Worm (Caenorhabditis elegans) whole organism, L1 larva: ENCODE data around the gene F14D7.18.
"Not testable (repeated sequence)": the region's sequence is repeated elsewhere in the genome, so short reads cannot be mapped to it uniquely, and the experiment has no call there.

Experiments used
- C34B4.2 ChIP-seq: sonication (generic microtip); optimal IDR thresholded peaks from 2 replicates; lab custom pipeline; 2017; ENCODE audit warnings: mild to moderate bottlenecking, missing genetic modification characterization, missing compliant biosample characterization
- F16B12.6 ChIP-seq: fragments of 150-350 bp; optimal IDR thresholded peaks from 2 replicates; lab custom pipeline; 2014; ENCODE audit warnings: missing biosample characterization, missing genetic modification characterization
- aha-1 ChIP-seq: fragments of 150-350 bp; optimal IDR thresholded peaks from 2 replicates; lab custom pipeline; 2014; ENCODE audit warnings: missing biosample characterization, missing genetic modification characterization
- aly-2 ChIP-seq: fragments of 150-350 bp; optimal IDR thresholded peaks from 2 replicates; lab custom pipeline; 2014; ENCODE audit warnings: missing biosample characterization, missing genetic modification characterization
- ama-1 ChIP-seq: fragments of 150-350 bp; optimal IDR thresholded peaks from 2 replicates; lab custom pipeline; 2014
- ceh-63 ChIP-seq: fragments of 200-800 bp; sonication (Bioruptor generic); optimal IDR thresholded peaks from 2 replicates; lab custom pipeline; 2018; ENCODE audit warnings: mild to moderate bottlenecking, missing genetic modification characterization, missing compliant biosample characterization
- ceh-8 ChIP-seq: fragments of 200-800 bp; sonication (Bioruptor generic); optimal IDR thresholded peaks from 2 replicates; lab custom pipeline; 2018; ENCODE audit warnings: mild to moderate bottlenecking, missing genetic modification characterization, moderate library complexity, missing compliant biosample characterization
- ceh-82 ChIP-seq, 3 experiments: fragments of 150-350 bp in 1 of 3; sonication (generic microtip) in 2 of 3; optimal IDR thresholded peaks; 2 replicates each; lab custom pipeline; 2014 to 2017; ENCODE audit warnings: missing biosample characterization in 3 of 3, missing genetic modification characterization in 3 of 3
- ces-1 ChIP-seq: fragments of 150-350 bp; optimal IDR thresholded peaks from 2 replicates; lab custom pipeline; 2014; ENCODE audit warnings: missing biosample characterization, missing genetic modification reagents, missing genetic modification characterization
- efl-3 ChIP-seq: fragments of 200-800 bp; sonication (Bioruptor generic); optimal IDR thresholded peaks from 2 replicates; lab custom pipeline; 2018; ENCODE audit warnings: mild to moderate bottlenecking, missing genetic modification characterization, missing compliant biosample characterization
- egl-13 ChIP-seq: sonication (generic microtip); optimal IDR thresholded peaks from 2 replicates; lab custom pipeline; 2016; ENCODE audit warnings: missing genotype, missing genetic modification reagents, missing genetic modification characterization, missing compliant biosample characterization
- egl-27 ChIP-seq, 2 experiments: fragments of 150-350 bp in 1 of 2; sonication (generic microtip); optimal IDR thresholded peaks; 3 replicates each; lab custom pipeline; 2017 to 2018; ENCODE audit warnings: missing biosample characterization in 2 of 2, missing genetic modification characterization in 2 of 2, missing genetic modification reagents in 2 of 2
- elt-2 ChIP-seq: sonication (generic microtip); optimal IDR thresholded peaks from 2 replicates; lab custom pipeline; 2016; ENCODE audit warnings: missing genetic modification characterization, mild to moderate bottlenecking, inconsistent platforms, missing compliant biosample characterization, missing genetic modification reagents
- elt-3 ChIP-seq, 6 experiments: fragments of 150-350 bp in 1 of 6; sonication (generic microtip); optimal IDR thresholded peaks; 2 replicates each; lab custom pipeline; 2017 to 2018; ENCODE audit warnings: missing biosample characterization in 6 of 6, missing genetic modification characterization in 6 of 6, inconsistent platforms in 1 of 6
- fkh-8 ChIP-seq: sonication (generic microtip); optimal IDR thresholded peaks from 2 replicates; lab custom pipeline; 2016; ENCODE audit warnings: mild to moderate bottlenecking, missing genetic modification characterization, missing compliant biosample characterization
- fos-1 ChIP-seq: fragments of 150-350 bp; optimal IDR thresholded peaks from 2 replicates; lab custom pipeline; 2014; ENCODE audit warnings: missing biosample characterization, missing genetic modification characterization
- grh-1 ChIP-seq: fragments of 200-800 bp; sonication (Bioruptor generic); IDR thresholded peaks from 2 replicates; pipeline ENCODE4 v1.3.6; 2022; ENCODE audit warnings: missing genetic modification reagents, missing genetic modification characterization, missing compliant biosample characterization
- hpl-2 ChIP-seq: fragments of 150-350 bp; optimal IDR thresholded peaks from 2 replicates; lab custom pipeline; 2014; ENCODE audit warnings: missing biosample characterization, missing genetic modification reagents, missing genetic modification characterization
- isw-1 ChIP-seq: fragments of 200-800 bp; sonication (Bioruptor generic); IDR thresholded peaks from 2 replicates; pipeline ENCODE4 v1.3.6; 2022; ENCODE audit warnings: missing genetic modification characterization, missing compliant biosample characterization
- lin-15B ChIP-seq: fragments of 150-350 bp; sonication (generic microtip); optimal IDR thresholded peaks from 3 replicates; lab custom pipeline; 2014; ENCODE audit warnings: missing biosample characterization, missing genetic modification characterization
- lin-39 ChIP-seq: fragments of 150-350 bp; optimal IDR thresholded peaks from 2 replicates; lab custom pipeline; 2014; ENCODE audit warnings: missing biosample characterization, missing genetic modification reagents, missing genetic modification characterization
- mdl-1 ChIP-seq, 2 experiments: fragments of 150-350 bp; optimal IDR thresholded peaks; 2 replicates each; lab custom pipeline; 2014 to 2017; ENCODE audit warnings: missing biosample characterization in 2 of 2, missing genetic modification characterization in 2 of 2, inconsistent platforms in 1 of 2
- mep-1 ChIP-seq: fragments of 150-350 bp; optimal IDR thresholded peaks from 2 replicates; lab custom pipeline; 2014; ENCODE audit warnings: missing biosample characterization, missing genetic modification characterization
- nhr-12 ChIP-seq: sonication (generic microtip); optimal IDR thresholded peaks from 2 replicates; lab custom pipeline; 2017; ENCODE audit warnings: missing biosample characterization, missing genetic modification characterization
- nhr-20 ChIP-seq: sonication (generic microtip); optimal IDR thresholded peaks from 2 replicates; lab custom pipeline; 2016; ENCODE audit warnings: mild to moderate bottlenecking, missing genetic modification characterization, missing compliant biosample characterization
- nhr-237 ChIP-seq: fragments of 150-350 bp; optimal IDR thresholded peaks from 2 replicates; lab custom pipeline; 2014; ENCODE audit warnings: missing biosample characterization, missing genetic modification characterization
- nhr-28 ChIP-seq: fragments of 150-350 bp; optimal IDR thresholded peaks from 2 replicates; lab custom pipeline; 2014; ENCODE audit warnings: missing biosample characterization, missing genetic modification characterization
- nhr-47 ChIP-seq: sonication (generic microtip); optimal IDR thresholded peaks from 2 replicates; lab custom pipeline; 2016; ENCODE audit warnings: mild to moderate bottlenecking, missing genetic modification characterization, moderate library complexity, missing compliant biosample characterization
- nhr-76 ChIP-seq: sonication (generic microtip); optimal IDR thresholded peaks from 2 replicates; lab custom pipeline; 2017; ENCODE audit warnings: missing biosample characterization, missing genetic modification characterization
- nhr-77 ChIP-seq: fragments of 150-350 bp; optimal IDR thresholded peaks from 2 replicates; lab custom pipeline; 2014; ENCODE audit warnings: missing biosample characterization, missing genetic modification characterization
- pax-3 ChIP-seq: fragments of 200-800 bp; sonication (Bioruptor generic); optimal IDR thresholded peaks from 2 replicates; lab custom pipeline; 2018; ENCODE audit warnings: mild to moderate bottlenecking, missing genetic modification characterization, moderate library complexity, missing compliant biosample characterization
- pqm-1 ChIP-seq: sonication (generic microtip); optimal IDR thresholded peaks from 3 replicates; lab custom pipeline; 2017; ENCODE audit warnings: missing biosample characterization, missing genetic modification characterization
- snpc-4 ChIP-seq: fragments of 150-350 bp; optimal IDR thresholded peaks from 2 replicates; lab custom pipeline; 2014; ENCODE audit warnings: missing biosample characterization, missing genetic modification characterization
- sox-4 ChIP-seq: sonication (generic microtip); optimal IDR thresholded peaks from 2 replicates; lab custom pipeline; 2016; ENCODE audit warnings: missing genetic modification characterization, missing compliant biosample characterization
- sptf-1 ChIP-seq: fragments of 150-350 bp; optimal IDR thresholded peaks from 2 replicates; lab custom pipeline; 2014; ENCODE audit warnings: missing biosample characterization, missing genetic modification characterization
- swsn-7 ChIP-seq: sonication (generic microtip); optimal IDR thresholded peaks from 2 replicates; lab custom pipeline; 2016; ENCODE audit warnings: missing genetic modification characterization, missing compliant biosample characterization
- tbx-2 ChIP-seq: sonication (generic microtip); optimal IDR thresholded peaks from 2 replicates; lab custom pipeline; 2016; ENCODE audit warnings: missing genetic modification characterization, missing compliant biosample characterization
- tlp-1 ChIP-seq: fragments of 150-350 bp; optimal IDR thresholded peaks from 2 replicates; lab custom pipeline; 2014; ENCODE audit warnings: missing biosample characterization, missing genetic modification characterization
- unc-30 ChIP-seq: sonication (generic microtip); optimal IDR thresholded peaks from 2 replicates; lab custom pipeline; 2017; ENCODE audit warnings: missing biosample characterization, missing genetic modification characterization
- unc-86 ChIP-seq: sonication (generic microtip); optimal IDR thresholded peaks from 2 replicates; lab custom pipeline; 2016; ENCODE audit warnings: missing genetic modification characterization, missing compliant biosample characterization
- unc-98 ChIP-seq: fragments of 200-800 bp; sonication (Bioruptor generic); IDR thresholded peaks from 2 replicates; pipeline ENCODE4 v1.3.6; 2022; ENCODE audit warnings: missing genetic modification characterization, missing compliant biosample characterization
- vab-15 ChIP-seq: sonication (generic microtip); optimal IDR thresholded peaks from 2 replicates; lab custom pipeline; 2017; ENCODE audit warnings: missing genotype, mild to moderate bottlenecking, missing genetic modification characterization, missing compliant biosample characterization
- zip-4 ChIP-seq: fragments of 200-800 bp; sonication (Bioruptor generic); optimal IDR thresholded peaks from 2 replicates; lab custom pipeline; 2018; ENCODE audit warnings: mild to moderate bottlenecking, missing genetic modification characterization, moderate library complexity, missing compliant biosample characterization
- ztf-11 ChIP-seq, 2 experiments: sonication (generic microtip); optimal IDR thresholded peaks; 2 replicates each; lab custom pipeline; 2016 to 2017; ENCODE audit warnings: missing genetic modification characterization in 2 of 2, missing biosample characterization in 1 of 2, missing compliant biosample characterization in 1 of 2
- ztf-4 ChIP-seq: fragments of 150-350 bp; optimal IDR thresholded peaks from 2 replicates; lab custom pipeline; 2014; ENCODE audit warnings: missing biosample characterization, missing genetic modification characterization

The F14D7.18 gene

DNA sequence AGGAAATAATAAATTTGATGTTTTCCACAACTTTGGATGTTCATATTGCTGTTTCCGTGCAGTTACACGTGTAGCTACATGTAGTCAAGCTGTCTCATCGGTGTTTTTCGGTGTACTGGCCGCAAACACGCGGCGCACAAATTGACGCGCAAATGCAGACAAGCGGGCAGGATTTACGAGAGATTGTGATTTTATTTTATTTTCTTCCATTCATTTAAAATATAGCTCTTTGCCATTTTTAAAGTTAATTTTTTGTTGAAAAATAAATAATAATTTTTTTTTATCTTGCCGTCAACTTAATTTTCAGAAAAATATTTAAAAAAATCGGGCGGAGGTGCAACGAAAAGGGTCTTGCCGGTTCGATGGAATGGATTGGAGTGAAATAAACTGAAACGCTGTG lies 16.3 kb downstream of the F14D7.18 start, which contains the start of gene F40G12.7:
TSS of gene F40G12.7 (plus strand) at position 301 of the 400 bp plus-strand sequence.
- not testable (repeated sequence) for TF ChIP-seq pax-3, fos-1, sptf-1 (tag; lab: Kevin White, UChicago)

DNA sequence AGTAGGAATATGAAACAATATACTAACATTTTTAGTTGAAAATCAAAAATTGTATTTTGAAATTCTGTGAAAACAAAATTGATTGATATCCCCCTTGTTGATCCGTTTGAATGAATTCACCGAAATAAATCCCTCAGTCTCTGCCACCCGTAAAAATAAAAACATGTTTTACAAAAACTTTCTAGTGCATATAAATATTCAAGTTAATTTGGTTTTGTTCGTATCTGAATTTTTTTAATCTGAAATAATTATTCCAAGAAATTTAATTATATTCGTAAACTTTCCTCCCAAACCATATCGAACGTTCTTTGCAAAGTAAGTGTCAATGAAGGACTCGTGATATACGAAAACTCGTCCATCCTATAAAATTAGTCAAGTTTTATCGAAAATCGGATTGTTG lies 17.5 kb downstream of the F14D7.18 start, which contains the start of gene F40G12.6:
TSS of gene F40G12.6 (minus strand) at position 101 of the 400 bp plus-strand sequence.
- no peak for TF ChIP-seq nhr-47 (tag; lab: Kevin White, UChicago)
- no peak for TF ChIP-seq hpl-2 (GFP tag; lab: Kevin White, UChicago)
- no peak for TF ChIP-seq nhr-20 (tag; lab: Kevin White, UChicago)
- TF ChIP-seq ztf-11 (tag; optimal IDR thresholded peaks at IDR 0.05; lab: Kevin White, UChicago), result no peak
- no peak for TF ChIP-seq swsn-7 (tag; lab: Kevin White, UChicago)
- no peak for TF ChIP-seq fkh-8
- TF ChIP-seq nhr-237 (tag; lab: Kevin White, UChicago), result no peak
- TF ChIP-seq mep-1 (tag; lab: Kevin White, UChicago), result no peak
- no peak for TF ChIP-seq egl-27 (tag; optimal IDR thresholded peaks at IDR 0.05; lab: Kevin White, UChicago)
- TF ChIP-seq nhr-28 (tag; lab: Kevin White, UChicago), result no peak
- TF ChIP-seq elt-3 (tag; optimal IDR thresholded peaks at IDR 0.05; lab: Kevin White, UChicago), result no peak

DNA sequence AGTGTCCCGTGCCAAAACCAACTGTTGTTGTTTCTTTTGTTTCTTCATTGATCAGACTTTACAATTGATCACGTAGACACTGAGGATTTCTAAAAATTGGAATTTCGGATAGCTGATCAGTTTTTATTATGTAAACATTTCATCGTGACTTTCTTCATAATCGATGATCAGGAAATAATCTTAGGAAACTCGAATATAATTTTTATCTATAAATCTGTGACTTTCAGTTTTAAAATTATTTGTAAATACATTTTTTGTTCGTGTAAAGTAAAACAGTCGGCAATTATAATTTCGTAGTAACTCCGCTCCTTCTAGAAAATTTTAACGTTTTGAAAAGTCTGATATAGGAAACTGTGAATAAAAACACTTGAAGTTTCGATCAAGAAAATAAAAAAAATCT lies 19.8 kb downstream of the F14D7.18 start, which contains the start of gene F40G12.5:
TSS of gene F40G12.5 (minus strand) at position 101 of the 400 bp plus-strand sequence.
- TF ChIP-seq snpc-4 (no peak), isw-1 (GFP tag; lab: Robert Waterston, UW) (no peak), vab-15 (tag; lab: Kevin White, UChicago) (no peak), nhr-20 (tag; lab: Kevin White, UChicago) (no peak), nhr-77 (tag; lab: Kevin White, UChicago) (no peak), mdl-1 (tag; optimal IDR thresholded peaks at IDR 0.05; lab: Kevin White, UChicago) (no peak), ceh-8 (GFP tag; lab: Kevin White, UChicago) (no peak), swsn-7 (tag; lab: Kevin White, UChicago) (no peak), tlp-1 (tag; lab: Kevin White, UChicago) (no peak), C34B4.2 (tag; lab: Kevin White, UChicago) (no peak), nhr-76 (tag; lab: Kevin White, UChicago) (no peak), nhr-237 (tag; lab: Kevin White, UChicago) (no peak), ceh-63 (no peak), ztf-4 (no peak), elt-2 (tag; lab: Kevin White, UChicago) (no peak), unc-30 (tag; lab: Kevin White, UChicago) (no peak), unc-86 (tag; lab: Kevin White, UChicago) (no peak)

- TF ChIP-seq egl-13 (tag; lab: Kevin White, UChicago), result no peak
- no peak for TF ChIP-seq ceh-82 (tag; optimal IDR thresholded peaks at IDR 0.05; lab: Kevin White, UChicago)
- TF ChIP-seq ama-1 (lab: Kevin White, UChicago), result no peak
Observed at ce11 chrV:14268616-14269015, 21.9 kb downstream of the F14D7.18 start, which contains the start of gene F40G12.4. Gene F40G12.4, minus strand, starts transcription at chrV:14268716.

ce11 chrV:14267326-14267942 lies 23.1 kb downstream of the F14D7.18 start:
- TF ChIP-seq aly-2 (no peak), sox-4 (tag; lab: Kevin White, UChicago) (no peak), aha-1 (tag; lab: Kevin White, UChicago) (no peak), ama-1 (lab: Kevin White, UChicago) (no peak), lin-39 (tag; lab: Kevin White, UChicago) (no peak), lin-15B (no peak), pqm-1 (no peak), unc-98 (GFP tag; lab: Robert Waterston, UW) (no peak), grh-1 (GFP tag; lab: Robert Waterston, UW) (no peak), mdl-1 (tag; optimal IDR thresholded peaks at IDR 0.05; lab: Kevin White, UChicago) (no peak), zip-4 (no peak), F16B12.6 (tag; lab: Kevin White, UChicago) (no peak), nhr-12 (tag; lab: Kevin White, UChicago) (no peak), fkh-8 (no peak), tbx-2 (tag; lab: Kevin White, UChicago) (no peak), ces-1 (GFP tag; lab: Kevin White, UChicago) (no peak), efl-3 (GFP tag; lab: Kevin White, UChicago) (no peak)
